Worm (Caenorhabditis elegans) whole organism, early embryonic: Measurements from ENCODE around the gene cdc-42.

Experiments
- B0310.2 ChIP-seq: sonication (generic microtip); optimal IDR thresholded peaks from 2 replicates; lab custom pipeline; 2016; ENCODE audit warnings: mild to moderate bottlenecking, missing genetic modification characterization, missing compliant biosample characterization
- F13C5.2 ChIP-seq: sonication (generic microtip); optimal IDR thresholded peaks from 2 replicates; lab custom pipeline; 2017; ENCODE audit warnings: mild to moderate bottlenecking, missing genetic modification characterization, inconsistent platforms, missing compliant biosample characterization
- aly-1 ChIP-seq: sonication (generic microtip); optimal IDR thresholded peaks from 2 replicates; lab custom pipeline; 2016; ENCODE audit warnings: missing genetic modification characterization, missing compliant biosample characterization
- ama-1 ChIP-seq: fragments of 150-350 bp; optimal IDR thresholded peaks from 2 replicates; lab custom pipeline; 2014
- ceh-13 ChIP-seq: fragments of 200-800 bp; sonication (Bioruptor generic); optimal IDR thresholded peaks from 2 replicates; lab custom pipeline; 2018; ENCODE audit warnings: mild to moderate bottlenecking, missing genetic modification characterization, missing compliant biosample characterization
- ceh-36 ChIP-seq: sonication (generic microtip); optimal IDR thresholded peaks from 2 replicates; lab custom pipeline; 2016; ENCODE audit warnings: missing genetic modification characterization, inconsistent platforms, missing compliant biosample characterization
- ets-7 ChIP-seq: sonication (generic microtip); optimal IDR thresholded peaks from 2 replicates; lab custom pipeline; 2016; ENCODE audit warnings: missing genotype, missing genetic modification characterization, missing compliant biosample characterization
- flt-1 ChIP-seq: fragments of 200-800 bp; sonication (Bioruptor generic); IDR thresholded peaks from 2 replicates; pipeline ENCODE4 v1.3.6; 2022; ENCODE audit warnings: missing genetic modification characterization, missing compliant biosample characterization
- hmbx-1 ChIP-seq: sonication (generic microtip); optimal IDR thresholded peaks from 2 replicates; lab custom pipeline; 2016; ENCODE audit warnings: mild to moderate bottlenecking, missing genetic modification characterization, missing compliant biosample characterization
- hmg-4 ChIP-seq: fragments of 200-800 bp; sonication (Bioruptor generic); optimal IDR thresholded peaks from 2 replicates; lab custom pipeline; 2018; ENCODE audit warnings: mild to moderate bottlenecking, missing genetic modification characterization, missing compliant biosample characterization
- hnd-1 ChIP-seq: sonication (generic microtip); optimal IDR thresholded peaks from 2 replicates; lab custom pipeline; 2016; ENCODE audit warnings: missing genetic modification characterization, missing compliant biosample characterization
- pes-1 ChIP-seq: fragments of 200-800 bp; sonication (Bioruptor generic); IDR thresholded peaks from 2 replicates; pipeline ENCODE4 v1.3.6; 2022; ENCODE audit warnings: missing genetic modification reagents, missing genetic modification characterization, missing compliant biosample characterization
- scrt-1 ChIP-seq: fragments of 200-800 bp; sonication (Bioruptor generic); IDR thresholded peaks from 2 replicates; pipeline ENCODE4 v1.3.6; 2022; ENCODE audit warnings: missing genetic modification characterization, missing compliant biosample characterization
- sea-1 ChIP-seq: fragments of 200-800 bp; sonication (Bioruptor generic); conservative IDR thresholded peaks from 2 replicates; pipeline ENCODE4 v1.3.6; 2022; ENCODE audit warnings: missing genetic modification characterization, missing compliant biosample characterization
- tbx-11 ChIP-seq: fragments of 200-800 bp; sonication (Bioruptor generic); IDR thresholded peaks from 2 replicates; pipeline ENCODE4 v1.3.6; 2022; ENCODE audit warnings: missing genetic modification characterization, missing compliant biosample characterization
- tbx-37 ChIP-seq: fragments of 200-800 bp; sonication (Bioruptor generic); conservative IDR thresholded peaks from 2 replicates; pipeline ENCODE4 v1.3.6; 2022; ENCODE audit warnings: missing genetic modification reagents, missing genetic modification characterization, missing compliant biosample characterization
- tra-4 ChIP-seq: sonication (generic microtip); optimal IDR thresholded peaks from 2 replicates; lab custom pipeline; 2017; ENCODE audit warnings: missing genetic modification characterization, missing compliant biosample characterization

Gene cdc-42

ce11 chrII:7663704-7664660, 47.7 kb downstream of the cdc-42 start, which contains the start of the genes F18A1.7 and rpa-1:
Gene F18A1.7 (minus strand): TSS chrII:7663754.
Gene rpa-1 (plus strand): TSS chrII:7664582.
- TF ChIP-seq F13C5.2 (tag; lab: Kevin White, UChicago) (peak; percentile 39), tbx-37 (GFP tag; lab: Robert Waterston, UW) (no peak), ceh-13 (GFP tag; lab: Kevin White, UChicago) (no peak), hmg-4 (GFP tag; lab: Kevin White, UChicago) (no peak), hmbx-1 (tag; lab: Kevin White, UChicago) (no peak), hnd-1 (no peak), B0310.2 (no peak), tbx-11 (GFP tag; lab: Robert Waterston, UW) (no peak), ceh-36 (no peak), sea-1 (GFP tag; lab: Robert Waterston, UW) (no peak), scrt-1 (GFP tag; lab: Robert Waterston, UW) (no peak), ets-7 (tag; lab: Kevin White, UChicago) (no peak), tra-4 (tag; lab: Kevin White, UChicago) (no peak), ama-1 (lab: Kevin White, UChicago) (no peak), aly-1 (no peak), pes-1 (GFP tag; lab: Robert Waterston, UW) (no peak), flt-1 (GFP tag; lab: Robert Waterston, UW) (0 out of 2 replicates have a peak, but pooled peaks have one; percentile 30)

ce11 chrII:7666338-7666737, 50.1 kb downstream of the cdc-42 start:
- no peak for TF ChIP-seq tbx-37 (GFP tag; lab: Robert Waterston, UW)
- TF ChIP-seq hmg-4 (GFP tag; lab: Kevin White, UChicago) = no peak
- no peak for TF ChIP-seq hmbx-1 (tag; lab: Kevin White, UChicago)
- no peak for TF ChIP-seq sea-1 (GFP tag; lab: Robert Waterston, UW)
- no peak for TF ChIP-seq scrt-1 (GFP tag; lab: Robert Waterston, UW)
- TF ChIP-seq ceh-13 (GFP tag; lab: Kevin White, UChicago) = no peak
- no peak for TF ChIP-seq flt-1 (GFP tag; lab: Robert Waterston, UW)
- TF ChIP-seq tra-4 (tag; lab: Kevin White, UChicago) = no peak
- no peak for TF ChIP-seq F13C5.2 (tag; lab: Kevin White, UChicago)
- TF ChIP-seq tbx-11 (GFP tag; lab: Robert Waterston, UW) = no peak
- TF ChIP-seq aly-1 = no peak

- no peak for TF ChIP-seq ama-1 (lab: Kevin White, UChicago)
- TF ChIP-seq B0310.2 = no peak
- no peak for TF ChIP-seq tbx-37 (GFP tag; lab: Robert Waterston, UW)
- no peak for TF ChIP-seq flt-1 (GFP tag; lab: Robert Waterston, UW)
- TF ChIP-seq pes-1 (GFP tag; lab: Robert Waterston, UW) = peak; percentile 8; the same call in 1 of the 2 replicates
- TF ChIP-seq ets-7 (tag; lab: Kevin White, UChicago) = no peak
- no peak for TF ChIP-seq sea-1 (GFP tag; lab: Robert Waterston, UW)
- TF ChIP-seq hmg-4 (GFP tag; lab: Kevin White, UChicago) = no peak
- TF ChIP-seq F13C5.2 (tag; lab: Kevin White, UChicago) = peak; percentile 7
Measured at ce11 chrII:7666967-7667366, 50.7 kb downstream of the cdc-42 start, which contains the start of gene lir-2. Gene lir-2 (plus strand): TSS chrII:7667267.
